Fruit fly (Drosophila melanogaster) whole organism, wandering third instar larva: ENCODE data around the gene CG5404.

Experiments
- CG9705 ChIP-seq: fragments of 200-800 bp; sonication (Bioruptor generic); optimal IDR thresholded peaks from 2 replicates; lab custom pipeline; 2018; ENCODE audit warnings: missing biosample characterization, mild to moderate bottlenecking, missing genetic modification characterization
- Dfd ChIP-seq: fragments of >200 bp; optimal IDR thresholded peaks from 2 replicates; lab custom pipeline; 2017; ENCODE audit warnings: missing biosample characterization, missing genetic modification characterization
- N ChIP-seq: fragments of >200 bp; optimal IDR thresholded peaks from 2 replicates; lab custom pipeline; 2018; ENCODE audit warnings: missing biosample characterization, missing external identifiers, missing genetic modification characterization
- Vsx2 ChIP-seq: fragments of 200-300, 225-300 bp; sonication (Bioruptor generic); optimal IDR thresholded peaks from 2 replicates; lab custom pipeline; 2018; ENCODE audit warnings: missing biosample characterization, missing genetic modification characterization; ENCODE audit not compliant: partially characterized antibody
- br ChIP-seq: fragments of 200-800 bp; sonication (Bioruptor generic); optimal IDR thresholded peaks from 2 replicates; lab custom pipeline; 2016; ENCODE audit warnings: missing biosample characterization, missing genetic modification characterization
- dsf ChIP-seq: sonication (Bioruptor generic); optimal IDR thresholded peaks from 2 replicates; lab custom pipeline; 2016; ENCODE audit warnings: missing biosample characterization, missing genetic modification characterization, borderline replicate concordance
- foxo ChIP-seq, 2 experiments: fragments of 200-800 bp; sonication (Bioruptor generic); optimal IDR thresholded peaks; 2 replicates in 1 of 2; 3 replicates in 1 of 2; lab custom pipeline; 2016 to 2017; ENCODE audit warnings: missing biosample characterization in 2 of 2, missing genetic modification characterization in 2 of 2
- h ChIP-seq: fragments of 200-800 bp; sonication (Bioruptor generic); optimal IDR thresholded peaks from 3 replicates; lab custom pipeline; 2016; ENCODE audit warnings: missing biosample characterization, mild to moderate bottlenecking, missing genetic modification characterization
- psq ChIP-seq: fragments of 200-800 bp; sonication (Bioruptor generic); optimal IDR thresholded peaks from 3 replicates; lab custom pipeline; 2017; ENCODE audit warnings: missing biosample characterization, mild to moderate bottlenecking, missing genetic modification characterization, moderate library complexity
- usp ChIP-seq: fragments of >200 bp; optimal IDR thresholded peaks from 2 replicates; lab custom pipeline; 2017; ENCODE audit warnings: missing biosample characterization, missing genetic modification characterization

DNA sequence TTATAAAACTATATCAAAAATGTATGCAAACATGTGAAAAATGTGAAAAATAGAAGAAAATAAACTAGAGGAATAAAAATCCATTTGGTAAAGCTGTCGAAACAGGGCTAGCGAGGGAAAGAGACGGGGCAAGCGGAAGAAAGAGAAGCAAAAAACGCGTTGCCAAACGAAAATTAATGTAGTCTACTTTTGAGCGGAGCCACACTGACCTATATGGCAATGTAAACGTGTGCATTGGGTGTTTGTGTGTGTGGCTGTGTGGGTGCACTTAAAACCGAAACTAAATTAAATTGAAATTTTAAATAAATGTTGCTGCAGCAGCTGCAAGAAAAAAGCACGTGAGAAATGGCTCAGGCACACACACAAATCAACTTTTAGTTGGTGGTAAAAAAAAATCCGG, 24.5 kb upstream of the CG5404 start:
- TF ChIP-seq Vsx2 (GFP tag; lab: Kevin White, UChicago) (no peak), dsf (GFP tag; lab: Kevin White, UChicago) (no peak), CG9705 (GFP tag; lab: Kevin White, UChicago) (no peak), Dfd (GFP tag; lab: Kevin White, UChicago) (no peak), N (GFP tag; lab: Kevin White, UChicago) (no peak), usp (GFP tag; lab: Kevin White, UChicago) (no peak), psq (no peak), br (GFP tag; lab: Kevin White, UChicago) (no peak), foxo (GFP tag; optimal IDR thresholded peaks at IDR 0.05; lab: Kevin White, UChicago) (no peak), h (GFP tag; lab: Kevin White, UChicago) (no peak)
